Worm (Caenorhabditis elegans) whole organism, early embryonic: ENCODE measurements around the gene H27A22.1.

Experiments
- ama-1 ChIP-seq: fragments of 150-350 bp; optimal IDR thresholded peaks from 2 replicates; lab custom pipeline; 2014
- ceh-13 ChIP-seq: fragments of 200-800 bp; sonication (Bioruptor generic); optimal IDR thresholded peaks from 2 replicates; lab custom pipeline; 2018; ENCODE audit warnings: mild to moderate bottlenecking, missing genetic modification characterization, missing compliant biosample characterization
- ceh-36 ChIP-seq: sonication (generic microtip); optimal IDR thresholded peaks from 2 replicates; lab custom pipeline; 2016; ENCODE audit warnings: missing genetic modification characterization, inconsistent platforms, missing compliant biosample characterization
- ets-7 ChIP-seq: sonication (generic microtip); optimal IDR thresholded peaks from 2 replicates; lab custom pipeline; 2016; ENCODE audit warnings: missing genotype, missing genetic modification characterization, missing compliant biosample characterization
- flt-1 ChIP-seq: fragments of 200-800 bp; sonication (Bioruptor generic); IDR thresholded peaks from 2 replicates; pipeline ENCODE4 v1.3.6; 2022; ENCODE audit warnings: missing genetic modification characterization, missing compliant biosample characterization
- hmbx-1 ChIP-seq: sonication (generic microtip); optimal IDR thresholded peaks from 2 replicates; lab custom pipeline; 2016; ENCODE audit warnings: mild to moderate bottlenecking, missing genetic modification characterization, missing compliant biosample characterization
- hmg-4 ChIP-seq: fragments of 200-800 bp; sonication (Bioruptor generic); optimal IDR thresholded peaks from 2 replicates; lab custom pipeline; 2018; ENCODE audit warnings: mild to moderate bottlenecking, missing genetic modification characterization, missing compliant biosample characterization
- hnd-1 ChIP-seq: sonication (generic microtip); optimal IDR thresholded peaks from 2 replicates; lab custom pipeline; 2016; ENCODE audit warnings: missing genetic modification characterization, missing compliant biosample characterization
- pes-1 ChIP-seq: fragments of 200-800 bp; sonication (Bioruptor generic); IDR thresholded peaks from 2 replicates; pipeline ENCODE4 v1.3.6; 2022; ENCODE audit warnings: missing genetic modification reagents, missing genetic modification characterization, missing compliant biosample characterization
- tbx-37 ChIP-seq: fragments of 200-800 bp; sonication (Bioruptor generic); conservative IDR thresholded peaks from 2 replicates; pipeline ENCODE4 v1.3.6; 2022; ENCODE audit warnings: missing genetic modification reagents, missing genetic modification characterization, missing compliant biosample characterization

DNA sequence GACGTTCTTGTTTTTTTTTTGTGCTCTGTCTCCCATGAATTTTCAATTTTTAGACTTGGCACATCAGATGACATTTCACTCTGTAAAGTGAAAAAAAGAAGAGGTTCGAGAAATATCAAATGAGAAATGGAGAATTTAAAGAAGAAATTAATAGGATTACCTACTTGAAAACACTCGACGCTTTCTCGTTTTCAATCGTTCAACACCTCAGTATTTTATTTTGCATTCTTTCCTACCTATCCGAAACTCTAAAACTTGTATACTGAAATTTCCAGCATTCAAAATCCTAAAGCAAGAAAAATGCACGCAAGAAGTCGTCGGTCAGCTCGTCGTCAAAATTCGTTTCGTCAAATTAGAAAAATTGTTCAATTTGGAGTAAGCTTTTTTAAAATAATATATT lies 33.4 kb downstream of the H27A22.1 start, which contains the start of gene kvs-2:
- TF ChIP-seq ama-1 (lab: Kevin White, UChicago), result no peak
- TF ChIP-seq hnd-1 (tag; lab: Kevin White, UChicago), result no peak
- no peak for TF ChIP-seq tbx-37 (GFP tag; lab: Robert Waterston, UW)
- no peak for TF ChIP-seq hmg-4 (GFP tag; lab: Kevin White, UChicago)
- no peak for TF ChIP-seq ceh-36
- TF ChIP-seq ets-7, result no peak
- no peak for TF ChIP-seq ceh-13 (GFP tag; lab: Kevin White, UChicago)
- TF ChIP-seq flt-1, result no peak
- no peak for TF ChIP-seq hmbx-1 (tag; lab: Kevin White, UChicago)
- no peak for TF ChIP-seq pes-1 (GFP tag; lab: Robert Waterston, UW)
